Worm (Caenorhabditis elegans) whole organism, L4 larva: ENCODE measurements around the gene Y46G5A.14.

Experiments
- D1046.2 ChIP-seq: fragments of 200-800 bp; sonication (Bioruptor generic); IDR thresholded peaks from 2 replicates; pipeline ENCODE4 v1.3.6; 2022; ENCODE audit warnings: missing genetic modification characterization, missing compliant biosample characterization
- F37D6.2 ChIP-seq: sonication (generic microtip); optimal IDR thresholded peaks from 2 replicates; lab custom pipeline; 2016; ENCODE audit warnings: mild to moderate bottlenecking, missing genetic modification characterization, missing compliant biosample characterization
- T20F7.1 ChIP-seq: fragments of 200-800 bp; sonication (Bioruptor generic); optimal IDR thresholded peaks from 2 replicates; lab custom pipeline; 2018; ENCODE audit warnings: mild to moderate bottlenecking, missing genetic modification characterization, missing compliant biosample characterization
- Y105C5A.15 ChIP-seq: fragments of 200-800 bp; sonication (Bioruptor generic); IDR thresholded peaks from 2 replicates; pipeline ENCODE4 v1.3.6; 2022; ENCODE audit warnings: missing genetic modification characterization, missing compliant biosample characterization
- aha-1 ChIP-seq: fragments of 150-350 bp; peaks from one replicate; lab custom pipeline; 2014; ENCODE audit warnings: missing biosample characterization, missing genetic modification characterization
- ceh-20 ChIP-seq: fragments of 200-800 bp; sonication (Bioruptor generic); IDR thresholded peaks from 2 replicates; pipeline ENCODE4 v1.3.6; 2022; ENCODE audit warnings: missing genetic modification reagents, missing genetic modification characterization, missing compliant biosample characterization
- ceh-32 ChIP-seq: sonication (generic microtip); optimal IDR thresholded peaks from 2 replicates; lab custom pipeline; 2016; ENCODE audit warnings: mild to moderate bottlenecking, missing genetic modification characterization, missing compliant biosample characterization; ENCODE audit not compliant: poor library complexity
- ces-1 ChIP-seq: fragments of 150-350 bp; sonication (generic microtip); optimal IDR thresholded peaks from 4 replicates; lab custom pipeline; 2014; ENCODE audit warnings: missing biosample characterization, missing genetic modification reagents, missing genetic modification characterization
- cey-2 ChIP-seq: sonication (generic microtip); optimal IDR thresholded peaks from 3 replicates; lab custom pipeline; 2017; ENCODE audit warnings: missing genetic modification characterization, mild to moderate bottlenecking, missing compliant biosample characterization, antibody characterized with exemption, borderline replicate concordance; ENCODE audit not compliant: insufficient read depth
- daf-16 ChIP-seq, 3 experiments: sonication (generic microtip); optimal IDR thresholded peaks; 2 replicates each; lab custom pipeline; 2016 to 2017; ENCODE audit warnings: missing genetic modification characterization in 3 of 3, missing genetic modification reagents in 3 of 3, mild to moderate bottlenecking in 2 of 3, missing compliant biosample characterization in 2 of 3, missing biosample characterization in 1 of 3, moderate library complexity in 1 of 3
- daf-19 ChIP-seq: fragments of 200-800 bp; sonication (Bioruptor generic); conservative IDR thresholded peaks from 2 replicates; pipeline ENCODE4 v1.3.6; 2022; ENCODE audit warnings: missing genetic modification characterization, missing compliant biosample characterization
- dmd-6 ChIP-seq: fragments of 200-800 bp; sonication (Bioruptor generic); IDR thresholded peaks from 2 replicates; pipeline ENCODE4 v1.3.6; 2022; ENCODE audit warnings: missing genetic modification reagents, missing genetic modification characterization, missing compliant biosample characterization
- dmd-8 ChIP-seq: fragments of 200-800 bp; sonication (Bioruptor generic); IDR thresholded peaks from 2 replicates; pipeline ENCODE4 v1.3.6; 2022; ENCODE audit warnings: missing genetic modification characterization, missing compliant biosample characterization
- dpl-1 ChIP-seq: fragments of 150-350 bp; optimal IDR thresholded peaks from 2 replicates; lab custom pipeline; 2014; ENCODE audit warnings: missing biosample characterization, missing genetic modification reagents, missing genetic modification characterization
- duxl-1 ChIP-seq: sonication (generic microtip); optimal IDR thresholded peaks from 2 replicates; lab custom pipeline; 2016; ENCODE audit warnings: mild to moderate bottlenecking, missing genetic modification characterization, moderate library complexity, missing compliant biosample characterization; ENCODE audit not compliant: poor library complexity
- dve-1 ChIP-seq: sonication (generic microtip); optimal IDR thresholded peaks from 2 replicates; lab custom pipeline; 2017; ENCODE audit warnings: antibody characterized with exemption, mild to moderate bottlenecking, missing genetic modification characterization, missing compliant biosample characterization; ENCODE audit not compliant: insufficient read depth
- hif-1 ChIP-seq, 2 experiments: sonication (generic microtip); optimal IDR thresholded peaks; 2 replicates each; lab custom pipeline; 2016 to 2017; ENCODE audit warnings: missing compliant biosample characterization in 2 of 2, missing genetic modification characterization in 2 of 2, missing genetic modification reagents in 2 of 2, missing genotype in 2 of 2, mild to moderate bottlenecking in 1 of 2
- hlh-11 ChIP-seq: fragments of 200-800 bp; sonication (Bioruptor generic); optimal IDR thresholded peaks from 2 replicates; lab custom pipeline; 2018; ENCODE audit warnings: mild to moderate bottlenecking, missing genetic modification characterization, missing compliant biosample characterization
- hlh-30 ChIP-seq: sonication (generic microtip); optimal IDR thresholded peaks from 2 replicates; lab custom pipeline; 2017; ENCODE audit warnings: antibody characterized with exemption, mild to moderate bottlenecking, missing genetic modification characterization, missing compliant biosample characterization; ENCODE audit not compliant: insufficient read depth
- hmg-1.1 ChIP-seq: fragments of 200-800 bp; sonication (Bioruptor generic); IDR thresholded peaks from 2 replicates; pipeline ENCODE4 v1.3.6; 2022; ENCODE audit warnings: missing genetic modification reagents, missing genetic modification characterization, missing compliant biosample characterization
- jun-1 ChIP-seq: fragments of 150-350 bp; optimal IDR thresholded peaks from 2 replicates; lab custom pipeline; 2014; ENCODE audit warnings: missing biosample characterization, missing genetic modification reagents, missing genetic modification characterization
- lin-15B ChIP-seq: fragments of 150-350 bp; sonication (generic microtip); optimal IDR thresholded peaks from 3 replicates; lab custom pipeline; 2014; ENCODE audit warnings: missing biosample characterization, missing genetic modification characterization
- mdl-1 ChIP-seq, 2 experiments: fragments of 150-350 bp in 1 of 2; sonication (generic microtip) in 1 of 2; optimal IDR thresholded peaks; 2 replicates each; lab custom pipeline; 2014 to 2017; ENCODE audit warnings: missing biosample characterization in 2 of 2, missing genetic modification characterization in 2 of 2
- mdt-29 ChIP-seq: fragments of 200-800 bp; sonication (Bioruptor generic); IDR thresholded peaks from 2 replicates; pipeline ENCODE4 v1.3.6; 2022; ENCODE audit warnings: missing genetic modification reagents, missing genetic modification characterization, missing compliant biosample characterization
- nhr-10 ChIP-seq: fragments of 150-350 bp; optimal IDR thresholded peaks from 2 replicates; lab custom pipeline; 2014; ENCODE audit warnings: missing biosample characterization, missing genetic modification characterization
- nhr-111 ChIP-seq: fragments of 200-800 bp; sonication (Bioruptor generic); optimal IDR thresholded peaks from 2 replicates; lab custom pipeline; 2018; ENCODE audit warnings: mild to moderate bottlenecking, missing genetic modification characterization, missing compliant biosample characterization
- nhr-25 ChIP-seq: sonication (generic microtip); optimal IDR thresholded peaks from 2 replicates; lab custom pipeline; 2017; ENCODE audit warnings: missing genetic modification characterization, mild to moderate bottlenecking, missing compliant biosample characterization, antibody characterized with exemption, moderate library complexity, borderline replicate concordance; ENCODE audit not compliant: insufficient read depth
- nhr-28 ChIP-seq: fragments of 150-350 bp; optimal IDR thresholded peaks from 2 replicates; lab custom pipeline; 2014; ENCODE audit warnings: missing biosample characterization, missing genetic modification characterization
- nhr-76 ChIP-seq: fragments of 150-350 bp; optimal IDR thresholded peaks from 2 replicates; lab custom pipeline; 2014; ENCODE audit warnings: missing biosample characterization, missing genetic modification characterization
- pqm-1 ChIP-seq: sonication (generic microtip); optimal IDR thresholded peaks from 2 replicates; lab custom pipeline; 2017; ENCODE audit warnings: missing biosample characterization, missing genetic modification characterization
- unc-130 ChIP-seq: sonication (generic microtip); optimal IDR thresholded peaks from 2 replicates; lab custom pipeline; 2016; ENCODE audit warnings: missing genetic modification reagents, missing genetic modification characterization, missing compliant biosample characterization
- zfp-3 ChIP-seq: fragments of 200-800 bp; sonication (Bioruptor generic); conservative IDR thresholded peaks from 2 replicates; pipeline ENCODE4 v1.3.6; 2022; ENCODE audit warnings: missing genetic modification reagents, missing genetic modification characterization, missing compliant biosample characterization
- zip-2 ChIP-seq: fragments of 150-350 bp; optimal IDR thresholded peaks from 2 replicates; lab custom pipeline; 2014; ENCODE audit warnings: missing biosample characterization, missing genetic modification characterization

Gene Y46G5A.14

ce11 chrII:12810709-12811108, 36.2 kb downstream of the Y46G5A.14 start, which contains the start of gene Y46G5A.20:
Y46G5A.20 (plus strand) TSS chrII:12811009.
- TF ChIP-seq daf-16 (GFP tag; optimal IDR thresholded peaks at IDR 0.05; lab: Kevin White, UChicago): no peak
- TF ChIP-seq daf-16 (tag; optimal IDR thresholded peaks at IDR 0.05; lab: Kevin White, UChicago): peak; percentile 52
- TF ChIP-seq duxl-1 (tag; lab: Kevin White, UChicago): no peak
- peak; percentile 15 for TF ChIP-seq pqm-1 (tag; lab: Kevin White, UChicago)
- TF ChIP-seq nhr-25 (tag; lab: Kevin White, UChicago): no peak
- TF ChIP-seq hif-1 (tag; optimal IDR thresholded peaks at IDR 0.05; lab: Kevin White, UChicago): no peak
- TF ChIP-seq nhr-111 (GFP tag; lab: Kevin White, UChicago): no peak

ce11 chrII:12813253-12813652, 38.8 kb downstream of the Y46G5A.14 start:
- TF ChIP-seq hmg-1.1 (GFP tag; lab: Robert Waterston, UW) (no peak), ceh-20 (GFP tag; lab: Robert Waterston, UW) (no peak), ces-1 (no peak), aha-1 (tag; lab: Kevin White, UChicago) (peak; percentile 95), F37D6.2 (tag; lab: Kevin White, UChicago) (no peak)

- TF ChIP-seq T20F7.1 (no peak), lin-15B (tag; lab: Kevin White, UChicago) (no peak), hlh-30 (tag; lab: Kevin White, UChicago) (peak; percentile 41), Y105C5A.15 (no peak), nhr-28 (peak; percentile 43), jun-1 (tag; lab: Kevin White, UChicago) (no peak), hlh-11 (tag; lab: Kevin White, UChicago) (peak; percentile 40), mdl-1 (tag; optimal IDR thresholded peaks at IDR 0.05; lab: Kevin White, UChicago) (peak in 1 of 2 experiments; percentile 10), mdt-29 (GFP tag; lab: Robert Waterston, UW) (peak; percentile 92), nhr-76 (tag; lab: Kevin White, UChicago) (no peak), zip-2 (tag; lab: Kevin White, UChicago) (no peak), dmd-6 (GFP tag; lab: Robert Waterston, UW) (peak; percentile 46; the same call in 1 of the 2 replicates), duxl-1 (tag; lab: Kevin White, UChicago) (no peak), cey-2 (no peak), D1046.2 (no peak), nhr-10 (no peak), daf-16 (GFP tag; optimal IDR thresholded peaks at IDR 0.05; lab: Kevin White, UChicago) (no peak), daf-16 (tag; optimal IDR thresholded peaks at IDR 0.05; lab: Kevin White, UChicago) (peak; percentile 52), dpl-1 (GFP tag; lab: Kevin White, UChicago) (no peak), zfp-3 (GFP tag; lab: Robert Waterston, UW) (no peak), daf-19 (GFP tag; lab: Robert Waterston, UW) (no peak), dve-1 (tag; lab: Kevin White, UChicago) (peak; percentile 55), pqm-1 (tag; lab: Kevin White, UChicago) (peak; percentile 82), hmg-1.1 (GFP tag; lab: Robert Waterston, UW) (no peak), ceh-32 (tag; lab: Kevin White, UChicago) (no peak), dmd-8 (GFP tag; lab: Robert Waterston, UW) (no peak), unc-130 (GFP tag; lab: Kevin White, UChicago) (no peak)
Observed at ce11 chrII:12816412-12817146, 42.1 kb downstream of the Y46G5A.14 start, which contains the start of gene acl-7. acl-7 (minus strand) TSS chrII:12816462.
